Fruit fly (Drosophila melanogaster) Kc167 (cell line): Measurements from ENCODE around the gene CG17801.

Experiments used
- Myc ChIP-seq: fragments of >200 bp; optimal IDR thresholded peaks from 2 replicates; lab custom pipeline; 2017; ENCODE audit warnings: missing external identifiers
- Sin3A ChIP-seq: fragments of >200 bp; optimal IDR thresholded peaks from 2 replicates; lab custom pipeline; 2018; ENCODE audit warnings: missing external identifiers
- h ChIP-seq: fragments of >200 bp; optimal IDR thresholded peaks from 3 replicates; lab custom pipeline; 2018; ENCODE audit warnings: missing external identifiers
- insv ChIP-seq: fragments of >200 bp; optimal IDR thresholded peaks from 3 replicates; lab custom pipeline; 2018; ENCODE audit warnings: missing external identifiers
- psq ChIP-seq: fragments of >200 bp; optimal IDR thresholded peaks from 2 replicates; lab custom pipeline; 2017; ENCODE audit warnings: missing external identifiers
- ttk ChIP-seq: sonication (Bioruptor generic); optimal IDR thresholded peaks from 2 replicates; lab custom pipeline; 2017; ENCODE audit warnings: missing external identifiers

dm6 chr3R:17759773-17760476, 47.0 kb downstream of the CG17801 start:
- TF ChIP-seq Sin3A (no peak), ttk (no peak), psq (no peak), insv (no peak), h (lab: Kevin White, UChicago) (no peak), Myc (no peak)
